Worm (Caenorhabditis elegans) whole organism, midembryonic: ENCODE results near the gene nhr-173.

Source experiments
- T22C8.4 ChIP-seq: fragments of 200-800 bp; sonication (Bioruptor generic); IDR thresholded peaks from 2 replicates; pipeline ENCODE4 v1.3.6; 2022; ENCODE audit warnings: missing genetic modification characterization, missing compliant biosample characterization
- cog-1 ChIP-seq: sonication (generic microtip); optimal IDR thresholded peaks from 2 replicates; lab custom pipeline; 2016; ENCODE audit warnings: missing genetic modification characterization, missing compliant biosample characterization
- flt-1 ChIP-seq: fragments of 200-800 bp; sonication (Bioruptor generic); IDR thresholded peaks from 2 replicates; pipeline ENCODE4 v1.3.6; 2022; ENCODE audit warnings: missing genetic modification characterization, missing compliant biosample characterization
- klf-2 ChIP-seq: fragments of 200-800 bp; sonication (Bioruptor generic); conservative IDR thresholded peaks from 2 replicates; pipeline ENCODE4 v1.3.6; 2022; ENCODE audit warnings: missing genetic modification reagents, missing genetic modification characterization, missing compliant biosample characterization
- med-1 ChIP-seq: sonication (generic microtip); optimal IDR thresholded peaks from 2 replicates; lab custom pipeline; 2017; ENCODE audit warnings: missing genetic modification characterization, mild to moderate bottlenecking, missing compliant biosample characterization, antibody characterized with exemption, missing genetic modification reagents; ENCODE audit not compliant: insufficient read depth
- ref-1 ChIP-seq: fragments of 200-800 bp; sonication (Bioruptor generic); conservative IDR thresholded peaks from 2 replicates; pipeline ENCODE4 v1.3.6; 2022; ENCODE audit warnings: missing genetic modification reagents, missing genetic modification characterization, missing compliant biosample characterization
- tab-1 ChIP-seq: fragments of 200-800 bp; sonication (Bioruptor generic); IDR thresholded peaks from 2 replicates; pipeline ENCODE4 v1.3.6; 2022; ENCODE audit warnings: missing genetic modification characterization, missing compliant biosample characterization
- ztf-23 ChIP-seq: fragments of 200-800 bp; sonication (Bioruptor generic); IDR thresholded peaks from 2 replicates; pipeline ENCODE4 v1.3.6; 2022; ENCODE audit warnings: missing genetic modification reagents, missing genetic modification characterization, missing compliant biosample characterization
- ztf-29 ChIP-seq: fragments of 200-800 bp; sonication (Bioruptor generic); IDR thresholded peaks from 2 replicates; pipeline ENCODE4 v1.3.6; 2022; ENCODE audit warnings: missing genetic modification reagents, missing genetic modification characterization, missing compliant biosample characterization

The nhr-173 gene

DNA sequence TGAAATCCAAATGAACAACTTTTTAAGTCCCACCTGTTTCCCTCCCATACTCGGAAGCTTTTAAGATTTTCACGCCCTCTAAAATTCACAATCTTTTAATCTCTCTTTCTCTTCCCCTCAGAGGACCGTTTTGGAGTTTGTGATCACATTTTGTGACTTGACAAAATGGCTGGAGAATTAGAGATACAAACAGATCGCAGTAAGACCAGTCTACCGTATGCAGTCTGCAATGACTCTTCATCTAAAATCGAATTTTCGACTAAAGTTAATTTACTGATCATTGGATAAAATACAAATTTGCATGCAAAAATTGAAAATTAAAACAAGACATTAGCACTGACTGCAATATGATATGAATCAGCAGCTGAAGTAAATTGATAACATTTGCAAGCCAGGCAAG lies 13.8 kb upstream of the nhr-173 start:
- no peak for TF ChIP-seq klf-2 (GFP tag; lab: Robert Waterston, UW)
- no peak for TF ChIP-seq med-1 (GFP tag; lab: Kevin White, UChicago)
- TF ChIP-seq tab-1 = no peak
- no peak for TF ChIP-seq ref-1 (GFP tag; lab: Robert Waterston, UW)
- TF ChIP-seq ztf-29 (GFP tag; lab: Robert Waterston, UW) = no peak
- no peak for TF ChIP-seq cog-1 (tag; lab: Kevin White, UChicago)
- no peak for TF ChIP-seq ztf-23
- no peak for TF ChIP-seq T22C8.4 (GFP tag; lab: Robert Waterston, UW)
- no peak for TF ChIP-seq flt-1 (GFP tag; lab: Robert Waterston, UW)

DNA sequence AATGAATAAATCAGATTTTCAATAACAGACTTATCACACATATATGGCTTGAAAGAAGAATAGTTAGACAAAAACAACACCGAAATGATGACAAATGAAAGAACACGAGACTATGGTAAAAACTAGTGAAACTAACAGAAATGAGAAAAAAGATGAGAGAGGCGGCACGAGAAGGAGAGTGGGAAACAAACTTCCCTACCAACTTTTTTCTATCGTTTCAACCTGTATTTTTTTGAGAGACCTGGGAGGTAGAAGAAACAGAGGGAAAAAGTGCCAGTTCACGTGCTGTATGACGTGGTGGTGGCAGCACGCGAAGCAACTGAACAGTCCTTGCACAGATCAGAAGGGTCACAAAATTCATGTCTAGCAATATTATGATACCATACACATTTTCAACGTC lies 12.5 kb upstream of the nhr-173 start:
- no peak for TF ChIP-seq ztf-23
- TF ChIP-seq ztf-29 (GFP tag; lab: Robert Waterston, UW) = no peak
- TF ChIP-seq ref-1 (GFP tag; lab: Robert Waterston, UW) = no peak
- no peak for TF ChIP-seq med-1 (GFP tag; lab: Kevin White, UChicago)
- TF ChIP-seq T22C8.4 (GFP tag; lab: Robert Waterston, UW) = no peak
- no peak for TF ChIP-seq cog-1 (tag; lab: Kevin White, UChicago)

DNA sequence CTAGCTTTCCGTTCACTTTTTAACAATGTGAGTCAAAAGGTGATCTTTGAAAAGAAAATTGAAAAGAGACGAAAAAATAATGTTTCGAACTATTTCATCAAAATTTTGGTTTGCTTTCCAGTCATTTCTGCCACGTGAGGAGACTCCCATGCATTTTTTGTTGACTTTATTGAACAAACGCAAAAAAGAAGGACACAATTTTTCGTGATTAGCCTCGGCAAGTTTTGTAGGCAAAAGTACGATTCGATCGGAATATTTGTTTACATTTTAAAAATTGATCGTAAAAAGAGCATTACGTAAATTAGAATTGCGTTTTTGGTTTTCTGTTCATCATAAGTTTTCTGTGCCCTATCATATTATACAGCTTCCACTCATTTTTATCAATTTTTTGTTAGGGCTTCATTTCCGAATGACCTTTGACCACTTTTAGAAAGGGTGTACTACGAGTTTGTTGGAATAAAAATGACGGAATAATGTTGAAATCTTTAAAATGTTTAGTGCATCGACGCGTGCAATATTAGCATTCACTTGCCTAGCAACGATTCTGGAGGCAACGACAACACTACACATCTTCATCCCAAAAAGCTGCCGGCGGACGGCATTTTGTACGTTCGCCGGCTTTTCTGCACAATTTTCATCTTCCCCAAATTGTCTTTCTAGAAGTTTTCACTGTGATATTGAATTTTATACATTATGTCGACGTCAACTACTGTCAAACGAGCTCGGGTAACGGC lies 10.2 kb upstream of the nhr-173 start, which contains the start of gene C56E10.3:
Gene C56E10.3 (plus strand): TSS at position 684 of the 734 bp plus-strand sequence.
- TF ChIP-seq med-1 (GFP tag; lab: Kevin White, UChicago) (no peak), flt-1 (GFP tag; lab: Robert Waterston, UW) (no peak), tab-1 (no peak), ztf-23 (no peak), ref-1 (GFP tag; lab: Robert Waterston, UW) (no peak), ztf-29 (GFP tag; lab: Robert Waterston, UW) (no peak), T22C8.4 (GFP tag; lab: Robert Waterston, UW) (no peak), cog-1 (tag; lab: Kevin White, UChicago) (no peak), klf-2 (GFP tag; lab: Robert Waterston, UW) (no peak)

DNA sequence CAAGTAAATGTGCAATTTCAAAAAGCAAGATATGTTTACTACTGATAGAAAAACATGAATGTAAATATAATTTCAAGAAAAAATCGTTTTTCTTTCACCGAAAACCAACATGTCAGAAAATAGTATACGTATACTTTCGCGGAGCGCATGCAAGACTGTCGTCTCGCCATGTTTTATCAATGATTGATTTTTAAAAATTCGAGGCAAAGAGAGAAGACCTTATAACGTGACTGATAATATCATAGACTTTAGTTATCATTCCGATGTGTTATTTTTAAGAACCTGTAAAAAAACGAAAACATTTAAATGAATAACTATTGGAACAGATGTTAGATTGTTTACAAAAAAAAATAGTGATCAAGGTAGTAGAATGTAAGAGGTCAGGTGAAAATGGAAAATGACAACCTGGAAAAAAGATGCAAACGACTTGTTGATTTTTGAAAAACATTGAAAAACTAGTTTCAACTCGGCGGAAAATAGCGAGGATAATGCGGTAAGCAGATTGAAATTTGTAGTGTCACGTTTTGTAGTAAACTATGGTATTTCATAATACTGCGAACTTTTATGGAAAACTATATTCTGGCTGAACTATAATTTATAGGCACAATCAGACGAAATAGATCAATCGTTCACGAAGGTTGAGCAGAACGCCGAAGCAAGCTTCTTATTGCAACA lies 8.8 kb upstream of the nhr-173 start:
- TF ChIP-seq ztf-29 (GFP tag; lab: Robert Waterston, UW) = no peak

DNA sequence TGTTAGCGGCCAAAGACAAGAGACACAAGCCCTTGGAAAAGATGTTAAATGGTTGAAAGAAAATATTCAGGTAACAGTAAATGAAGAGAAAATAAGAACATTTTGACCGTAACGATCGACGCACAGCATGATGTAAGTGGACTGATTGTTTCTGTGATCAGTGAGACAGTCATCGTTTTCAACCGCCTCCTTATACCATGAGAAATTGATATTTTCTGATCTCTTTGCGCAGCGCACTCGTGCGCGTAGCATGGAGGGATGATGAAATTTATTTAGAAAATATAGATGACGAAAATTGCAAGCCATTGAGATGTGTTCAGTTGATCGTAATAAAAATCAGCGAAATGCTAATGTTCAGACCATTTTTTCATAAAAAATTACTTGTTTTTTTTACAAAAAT lies 5.8 kb upstream of the nhr-173 start:
- no peak for TF ChIP-seq ztf-23
- no peak for TF ChIP-seq tab-1

DNA sequence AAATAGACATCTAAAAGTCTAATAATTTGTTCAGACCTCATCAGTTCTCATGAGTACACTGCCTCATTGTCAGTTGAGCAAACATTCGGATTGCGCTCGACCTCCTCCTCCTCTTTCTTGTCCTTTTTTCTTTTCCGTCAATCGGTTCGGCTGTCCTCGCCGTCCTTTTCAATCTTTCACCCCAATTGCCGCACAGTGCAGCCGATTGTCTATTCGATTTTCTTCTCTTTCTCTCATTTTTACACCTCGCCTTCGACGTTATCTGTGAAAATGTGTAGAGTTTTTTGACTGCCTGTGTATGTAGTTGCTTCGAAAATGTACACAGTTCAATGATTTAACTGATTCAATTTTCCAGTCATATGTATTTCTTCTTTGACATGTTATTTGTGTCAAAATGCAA lies 2.2 kb upstream of the nhr-173 start:
- TF ChIP-seq klf-2 (GFP tag; lab: Robert Waterston, UW) = no peak
- TF ChIP-seq tab-1 = no peak
- TF ChIP-seq T22C8.4 (GFP tag; lab: Robert Waterston, UW) = no peak
- no peak for TF ChIP-seq ztf-29 (GFP tag; lab: Robert Waterston, UW)
- no peak for TF ChIP-seq med-1 (GFP tag; lab: Kevin White, UChicago)
- no peak for TF ChIP-seq ref-1 (GFP tag; lab: Robert Waterston, UW)
- no peak for TF ChIP-seq ztf-23
- TF ChIP-seq cog-1 (tag; lab: Kevin White, UChicago) = no peak
- TF ChIP-seq flt-1 (GFP tag; lab: Robert Waterston, UW) = no peak

DNA sequence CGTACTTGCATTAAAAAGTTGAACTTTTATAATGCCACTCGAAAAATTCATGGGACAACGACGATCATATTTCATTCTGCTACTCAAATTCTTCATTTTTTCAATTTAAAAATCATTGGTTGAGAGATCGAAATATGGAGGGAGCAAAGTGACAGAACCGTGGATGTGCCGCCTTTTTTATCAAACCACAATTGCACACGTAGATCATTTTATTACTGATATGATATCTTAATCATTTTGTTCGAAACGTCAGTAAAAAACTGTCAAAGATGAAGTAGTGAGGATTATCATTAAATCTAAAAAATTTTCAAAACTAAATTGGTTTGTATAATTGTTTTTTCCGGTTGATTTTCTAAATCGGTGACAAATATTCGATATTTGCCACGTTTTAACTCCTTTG lies 1.2 kb upstream of the nhr-173 start:
- TF ChIP-seq klf-2 (GFP tag; lab: Robert Waterston, UW) (no peak), ref-1 (GFP tag; lab: Robert Waterston, UW) (no peak), tab-1 (no peak), ztf-23 (no peak), med-1 (GFP tag; lab: Kevin White, UChicago) (no peak), T22C8.4 (GFP tag; lab: Robert Waterston, UW) (no peak)

DNA sequence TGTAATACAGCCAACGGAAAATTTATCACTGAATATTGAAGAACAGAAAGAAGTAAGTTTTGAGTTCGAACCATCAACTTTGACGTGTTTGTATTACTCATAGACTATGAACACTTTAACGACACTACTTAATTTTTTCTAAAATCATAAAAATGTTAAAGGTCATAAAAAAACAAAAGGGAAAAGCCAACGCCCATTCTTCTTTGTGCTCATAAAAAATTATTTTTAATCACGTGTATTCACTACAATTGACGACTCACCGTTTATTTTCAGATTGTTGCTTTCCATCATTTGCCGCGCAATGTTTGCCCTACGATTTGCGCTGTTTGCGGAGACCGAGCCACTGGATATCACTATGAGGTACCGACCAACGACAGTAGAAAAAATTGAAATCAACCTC lies 923 bp downstream of the nhr-173 start:
- TF ChIP-seq med-1 (GFP tag; lab: Kevin White, UChicago) = no peak
- no peak for TF ChIP-seq ztf-23
- TF ChIP-seq ztf-29 (GFP tag; lab: Robert Waterston, UW) = no peak
- TF ChIP-seq cog-1 (tag; lab: Kevin White, UChicago) = no peak
- no peak for TF ChIP-seq tab-1
- TF ChIP-seq flt-1 (GFP tag; lab: Robert Waterston, UW) = no peak
- TF ChIP-seq klf-2 (GFP tag; lab: Robert Waterston, UW) = no peak
- no peak for TF ChIP-seq T22C8.4 (GFP tag; lab: Robert Waterston, UW)
- no peak for TF ChIP-seq ref-1 (GFP tag; lab: Robert Waterston, UW)

DNA sequence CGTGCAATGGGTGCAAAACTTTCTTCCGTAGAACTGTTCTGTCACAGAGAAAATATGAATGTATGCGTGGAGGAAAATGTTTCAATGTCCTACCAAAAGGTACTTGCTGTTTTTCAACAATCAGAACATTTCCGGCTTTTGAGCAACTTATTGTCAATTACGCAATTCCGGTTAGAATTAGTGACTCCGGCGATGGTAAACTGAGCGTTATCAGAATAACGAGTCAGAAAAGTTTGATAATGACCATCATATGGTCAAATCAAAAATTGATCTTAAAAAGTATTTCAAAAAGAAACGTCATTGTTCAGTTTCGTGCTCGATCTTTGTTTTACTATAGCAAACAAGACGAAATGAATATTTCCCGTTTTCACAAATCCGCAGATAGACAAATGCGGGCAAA lies 1.4 kb downstream of the nhr-173 start:
- no peak for TF ChIP-seq ztf-23
- TF ChIP-seq flt-1 (GFP tag; lab: Robert Waterston, UW) = no peak
- TF ChIP-seq klf-2 (GFP tag; lab: Robert Waterston, UW) = no peak
- no peak for TF ChIP-seq ref-1 (GFP tag; lab: Robert Waterston, UW)
- no peak for TF ChIP-seq ztf-29 (GFP tag; lab: Robert Waterston, UW)
- no peak for TF ChIP-seq tab-1
- TF ChIP-seq med-1 (GFP tag; lab: Kevin White, UChicago) = no peak
- TF ChIP-seq T22C8.4 (GFP tag; lab: Robert Waterston, UW) = no peak
- TF ChIP-seq cog-1 (tag; lab: Kevin White, UChicago) = no peak

DNA sequence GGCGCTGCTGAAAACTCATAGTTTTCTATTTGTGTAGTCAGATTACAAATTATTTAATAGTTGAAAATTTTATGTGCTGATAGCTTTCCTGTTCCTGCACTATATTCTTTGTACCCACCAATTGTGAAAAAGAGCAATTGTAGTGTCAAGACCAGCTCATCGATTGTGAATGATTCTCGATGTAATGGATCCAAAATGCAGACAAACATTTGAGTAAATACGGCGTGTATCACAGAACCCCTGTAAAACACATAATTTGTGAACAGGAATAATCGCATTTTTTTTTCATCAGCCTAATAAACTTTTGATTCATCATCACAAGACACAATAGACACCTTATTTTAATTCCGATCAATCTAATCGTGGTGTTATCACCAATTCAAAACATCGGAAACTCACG lies 6.9 kb downstream of the nhr-173 start:
- no peak for TF ChIP-seq ztf-23
- TF ChIP-seq ref-1 (GFP tag; lab: Robert Waterston, UW) = no peak
- TF ChIP-seq med-1 (GFP tag; lab: Kevin White, UChicago) = no peak
- TF ChIP-seq T22C8.4 (GFP tag; lab: Robert Waterston, UW) = no peak
- no peak for TF ChIP-seq tab-1
- TF ChIP-seq ztf-29 (GFP tag; lab: Robert Waterston, UW) = no peak
- TF ChIP-seq klf-2 (GFP tag; lab: Robert Waterston, UW) = no peak
- TF ChIP-seq flt-1 (GFP tag; lab: Robert Waterston, UW) = no peak
- no peak for TF ChIP-seq cog-1 (tag; lab: Kevin White, UChicago)
